Worm (Caenorhabditis elegans): Measurements from ENCODE around the gene pola-1.

Gene pola-1

DNA sequence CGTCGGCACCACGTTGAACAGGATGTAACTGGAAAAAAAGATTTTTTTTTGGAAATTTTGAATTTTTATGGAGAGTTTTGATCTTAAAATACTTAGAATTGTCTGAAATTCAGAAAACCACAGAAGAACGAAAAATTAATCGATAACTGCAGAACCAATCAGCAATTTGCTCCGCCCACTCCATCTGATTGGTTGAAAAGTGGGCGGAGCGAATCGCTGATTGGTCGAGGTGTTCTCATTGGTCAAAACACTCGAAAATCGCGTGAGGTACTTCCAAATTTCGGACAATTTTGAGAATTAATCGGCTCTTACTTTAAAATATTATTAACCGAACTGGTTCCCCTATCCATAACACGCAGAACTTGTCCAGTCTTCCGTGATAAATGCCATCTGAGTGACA lies 46.6 kb upstream of the pola-1 start:
- no peak for TF ChIP-seq snpc-4 (tag; optimal IDR thresholded peaks at IDR 0.05)
- TF ChIP-seq ceh-16 (tag; optimal IDR thresholded peaks at IDR 0.05): no peak
- peak; percentile 81 for TF ChIP-seq nfya-1 (tag; optimal IDR thresholded peaks at IDR 0.05; ENCODE audit: insufficient read depth)

DNA sequence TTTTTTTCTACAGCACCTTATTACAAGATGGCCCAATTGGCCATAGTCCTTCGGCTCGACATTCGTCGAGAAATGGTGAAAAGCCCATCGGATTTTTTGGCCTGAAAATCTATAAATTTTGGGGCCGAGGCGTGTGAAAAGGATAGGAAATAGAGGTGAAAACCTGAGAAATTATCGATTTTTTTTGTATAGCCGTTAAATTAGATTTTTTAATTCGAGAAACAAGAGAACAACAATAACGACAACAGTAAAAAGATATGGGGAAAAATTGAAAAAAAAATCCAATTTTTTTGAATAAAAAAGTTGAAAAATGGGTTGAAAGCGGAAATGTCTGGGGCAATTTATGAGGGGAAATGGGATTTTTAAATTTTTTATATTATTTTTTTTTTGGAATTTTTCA lies 42.4 kb upstream of the pola-1 start, which contains the start of gene hmt-1:
Gene hmt-1, minus strand, starts transcription at position 101 of the 400 bp plus-strand sequence.
- TF ChIP-seq zag-1 (tag; optimal IDR thresholded peaks at IDR 0.05) (no peak), elt-2 (tag; optimal IDR thresholded peaks at IDR 0.05) (no peak), mdl-1 (tag; optimal IDR thresholded peaks at IDR 0.05) (no peak), ZK546.5 (tag; optimal IDR thresholded peaks at IDR 0.05) (no peak), fkh-2 (tag; optimal IDR thresholded peaks at IDR 0.05) (no peak), sea-2 (GFP tag; optimal IDR thresholded peaks at IDR 0.05) (no peak), hmg-11 (tag; optimal IDR thresholded peaks at IDR 0.05) (no peak), nhr-28 (tag; optimal IDR thresholded peaks at IDR 0.05) (no peak), egl-5 (tag; optimal IDR thresholded peaks at IDR 0.05) (no peak), nhr-43 (tag; optimal IDR thresholded peaks at IDR 0.05; ENCODE audit: poor library complexity, severe bottlenecking) (no peak), R02D3.7 (tag; optimal IDR thresholded peaks at IDR 0.05) (no peak), eor-1 (tag; optimal IDR thresholded peaks at IDR 0.05) (no peak)

DNA sequence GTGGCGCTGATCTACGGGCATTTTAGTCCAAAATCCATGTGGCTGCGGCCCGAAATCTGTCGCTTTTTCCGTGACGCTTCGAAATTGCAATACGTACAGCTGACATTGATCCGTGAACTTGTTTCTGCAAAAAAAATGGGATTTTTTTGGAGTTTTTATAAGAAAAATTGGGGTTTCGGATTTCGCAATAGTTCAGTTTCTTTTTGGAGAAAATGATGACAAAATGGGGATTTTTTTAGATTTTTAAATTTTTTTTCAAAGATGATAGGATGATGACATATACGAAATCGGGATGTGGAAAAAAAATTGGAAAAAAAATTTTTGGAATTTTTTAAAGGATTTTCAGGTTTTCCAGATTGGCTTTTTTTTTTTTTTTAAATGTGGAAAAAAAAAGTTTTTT lies 41.0 kb upstream of the pola-1 start:
- peak; percentile 17 for TF ChIP-seq hmg-11 (tag; optimal IDR thresholded peaks at IDR 0.05)
- no peak for TF ChIP-seq daf-12 (tag; optimal IDR thresholded peaks at IDR 0.05)

DNA sequence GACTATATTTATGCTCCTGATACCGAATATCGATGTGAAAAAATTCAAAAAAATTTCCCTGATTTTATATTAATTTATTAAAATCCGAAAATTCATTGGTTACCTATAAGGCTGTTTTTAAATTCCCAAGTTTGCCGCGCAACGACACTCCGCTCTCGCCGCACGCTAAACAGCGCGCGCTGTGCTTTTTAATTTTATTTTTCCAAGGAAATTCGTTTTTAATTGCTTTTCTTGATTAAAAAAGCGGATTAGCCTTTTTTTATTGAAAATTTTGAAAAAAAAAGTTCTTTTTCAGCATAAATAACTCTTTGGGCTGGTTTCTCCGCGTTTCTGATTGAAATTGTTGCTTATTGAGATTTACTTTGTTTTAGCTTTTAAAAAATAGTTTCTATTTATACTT lies 34.9 kb upstream of the pola-1 start:
- TF ChIP-seq nhr-237 (tag; optimal IDR thresholded peaks at IDR 0.05) (no peak), egl-27 (tag; optimal IDR thresholded peaks at IDR 0.05) (no peak), daf-12 (tag; optimal IDR thresholded peaks at IDR 0.05) (no peak), nhr-12 (tag; optimal IDR thresholded peaks at IDR 0.05) (no peak), ZK546.5 (tag; optimal IDR thresholded peaks at IDR 0.05) (no peak), ceh-16 (tag; optimal IDR thresholded peaks at IDR 0.05) (no peak), sea-2 (GFP tag; optimal IDR thresholded peaks at IDR 0.05) (no peak)

DNA sequence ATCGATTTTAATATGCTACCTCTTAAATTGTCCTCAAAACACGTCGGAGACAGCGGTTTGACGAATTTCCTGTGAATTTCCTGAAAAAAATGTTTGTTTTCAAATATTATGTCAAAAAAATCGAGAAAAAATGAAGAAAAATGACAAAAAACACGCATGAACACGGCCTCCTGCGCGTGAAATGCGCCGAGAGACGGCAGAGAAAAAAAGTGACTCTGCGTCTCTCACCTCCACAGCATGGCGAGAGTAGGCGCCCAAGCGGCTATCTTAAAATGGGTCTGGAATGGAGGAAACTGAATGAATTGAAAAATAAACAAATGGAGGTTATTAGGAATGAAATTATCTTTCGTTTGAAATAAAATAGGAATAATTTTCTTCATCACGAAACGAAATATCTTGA lies 31.5 kb upstream of the pola-1 start:
- no peak for TF ChIP-seq mdl-1 (tag; optimal IDR thresholded peaks at IDR 0.05)
- TF ChIP-seq lin-15B (tag; optimal IDR thresholded peaks at IDR 0.05): peak; percentile 66
- TF ChIP-seq nhr-25 (tag; optimal IDR thresholded peaks at IDR 0.05): peak; percentile 25
- peak; percentile 57 for TF ChIP-seq nhr-77 (tag; optimal IDR thresholded peaks at IDR 0.05)
- no peak for TF ChIP-seq skn-1 (tag; optimal IDR thresholded peaks at IDR 0.05)
- TF ChIP-seq ceh-28 (tag; optimal IDR thresholded peaks at IDR 0.05): peak; percentile 25
- TF ChIP-seq jun-1 (tag; optimal IDR thresholded peaks at IDR 0.05): peak; percentile 37
- no peak for TF ChIP-seq elt-3 (tag; optimal IDR thresholded peaks at IDR 0.05)
- TF ChIP-seq lsy-12 (tag; optimal IDR thresholded peaks at IDR 0.05): peak; percentile 26
- peak; percentile 38 for TF ChIP-seq elt-2 (tag; optimal IDR thresholded peaks at IDR 0.05)
- TF ChIP-seq ztf-11 (tag; optimal IDR thresholded peaks at IDR 0.05): no peak
- TF ChIP-seq unc-39 (tag; optimal IDR thresholded peaks at IDR 0.05): no peak
- TF ChIP-seq nfya-1 (tag; optimal IDR thresholded peaks at IDR 0.05; ENCODE audit: insufficient read depth): peak; percentile 51
- TF ChIP-seq zag-1 (tag; optimal IDR thresholded peaks at IDR 0.05): no peak
- TF ChIP-seq snpc-4 (tag; optimal IDR thresholded peaks at IDR 0.05): peak; percentile 56
- no peak for TF ChIP-seq ZK546.5 (tag; optimal IDR thresholded peaks at IDR 0.05)
- TF ChIP-seq nhr-43 (tag; optimal IDR thresholded peaks at IDR 0.05; ENCODE audit: poor library complexity, severe bottlenecking): peak; percentile 69
- peak; percentile 21 for TF ChIP-seq ceh-82 (tag; optimal IDR thresholded peaks at IDR 0.05)
- peak; percentile 45 for TF ChIP-seq pha-4 (tag; optimal IDR thresholded peaks at IDR 0.05)
- peak; percentile 67 for TF ChIP-seq hmg-11 (tag; optimal IDR thresholded peaks at IDR 0.05)
- peak; percentile 40 for TF ChIP-seq R02D3.7 (tag; optimal IDR thresholded peaks at IDR 0.05)
- TF ChIP-seq nhr-23 (tag; optimal IDR thresholded peaks at IDR 0.05): peak; percentile 64
- TF ChIP-seq lin-39 (tag; optimal IDR thresholded peaks at IDR 0.05): peak; percentile 18

DNA sequence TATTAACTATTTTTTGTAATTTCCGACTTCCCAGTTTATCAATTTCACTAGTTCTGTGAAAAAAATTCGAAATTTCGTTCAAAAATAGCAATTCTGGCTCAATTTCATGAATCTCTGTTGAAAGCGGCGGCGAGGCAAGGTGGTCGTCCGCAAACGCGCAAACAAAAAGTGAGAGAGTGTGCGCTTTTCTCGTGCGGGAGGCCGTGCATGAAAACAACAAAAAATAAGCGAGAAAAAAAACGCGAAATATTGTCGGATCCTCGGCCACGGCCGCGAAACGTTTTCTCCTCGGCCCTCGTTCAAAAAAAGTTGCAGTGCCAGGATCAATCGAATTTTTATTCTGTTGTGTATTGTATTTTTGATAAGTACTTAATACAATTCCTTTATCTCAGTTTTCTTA lies 29.5 kb upstream of the pola-1 start:
- no peak for TF ChIP-seq nhr-12 (tag; optimal IDR thresholded peaks at IDR 0.05)
- TF ChIP-seq nhr-11 (tag; optimal IDR thresholded peaks at IDR 0.05): no peak
- TF ChIP-seq ceh-16 (tag; optimal IDR thresholded peaks at IDR 0.05): no peak
- no peak for TF ChIP-seq daf-12 (tag; optimal IDR thresholded peaks at IDR 0.05)
- TF ChIP-seq nhr-28 (tag; optimal IDR thresholded peaks at IDR 0.05): no peak
- TF ChIP-seq lin-39 (tag; optimal IDR thresholded peaks at IDR 0.05): no peak
- no peak for TF ChIP-seq ztf-11 (tag; optimal IDR thresholded peaks at IDR 0.05)
- TF ChIP-seq aly-2 (tag; optimal IDR thresholded peaks at IDR 0.05): no peak
- no peak for TF ChIP-seq egl-5 (tag; optimal IDR thresholded peaks at IDR 0.05)
- TF ChIP-seq zag-1 (tag; optimal IDR thresholded peaks at IDR 0.05): no peak
- TF ChIP-seq mdl-1 (tag; optimal IDR thresholded peaks at IDR 0.05): no peak
- TF ChIP-seq unc-62 (GFP tag; optimal IDR thresholded peaks at IDR 0.05): no peak
- TF ChIP-seq elt-1 (tag; optimal IDR thresholded peaks at IDR 0.05): no peak
- peak; percentile 17 for TF ChIP-seq nfya-1 (tag; optimal IDR thresholded peaks at IDR 0.05; ENCODE audit: insufficient read depth)
- no peak for TF ChIP-seq jun-1 (tag; optimal IDR thresholded peaks at IDR 0.05)
- no peak for TF ChIP-seq egl-27 (tag; optimal IDR thresholded peaks at IDR 0.05)
- TF ChIP-seq nhr-67 (tag; optimal IDR thresholded peaks at IDR 0.05): no peak
- TF ChIP-seq pha-4 (tag; optimal IDR thresholded peaks at IDR 0.05): peak; percentile 13
- TF ChIP-seq hmg-11 (tag; optimal IDR thresholded peaks at IDR 0.05): peak; percentile 10
- peak; percentile 53 for TF ChIP-seq nhr-43 (tag; optimal IDR thresholded peaks at IDR 0.05; ENCODE audit: poor library complexity, severe bottlenecking)
- TF ChIP-seq tbx-2 (tag; optimal IDR thresholded peaks at IDR 0.05): no peak
- TF ChIP-seq ZK546.5 (tag; optimal IDR thresholded peaks at IDR 0.05): no peak
- TF ChIP-seq unc-39 (tag; optimal IDR thresholded peaks at IDR 0.05): no peak
- TF ChIP-seq R02D3.7 (tag; optimal IDR thresholded peaks at IDR 0.05): no peak
- TF ChIP-seq ama-1 (optimal IDR thresholded peaks at IDR 0.05): no peak
- TF ChIP-seq lsy-12 (tag; optimal IDR thresholded peaks at IDR 0.05): no peak

All from whole organism, L3 larva.